Worm (Caenorhabditis elegans): ENCODE data around the gene F46B6.12.

- TF ChIP-seq Y105C5A.15 (GFP tag; IDR thresholded peaks at IDR 0.05) (no peak), unc-62 (GFP tag; optimal IDR thresholded peaks at IDR 0.05 in 1 of 2) (no peak), unc-62 (tag; optimal IDR thresholded peaks at IDR 0.05) (no peak)
Observed at ce11 chrV:9725719-9726118, 49.9 kb downstream of the F46B6.12 start.
